Fruit fly (Drosophila melanogaster) whole organism, embryonic: ENCODE results near the gene PK2-R2.

ENCODE experiments used
- ATbp ChIP-seq: fragments of 200-800 bp; sonication (Bioruptor generic); optimal IDR thresholded peaks from 2 replicates; lab custom pipeline; 2017; ENCODE audit warnings: missing biosample characterization, mild to moderate bottlenecking, missing genetic modification characterization, missing genetic modification reagents
- Adf1 ChIP-seq: fragments of 200-800 bp; sonication (Bioruptor generic); IDR thresholded peaks from 2 replicates; pipeline ENCODE4 v1.3.6; 2022; ENCODE audit warnings: missing biosample characterization, missing genetic modification characterization
- Antp ChIP-seq: fragments of 200-800 bp; sonication (Bioruptor generic); optimal IDR thresholded peaks from 3 replicates; lab custom pipeline; 2016; ENCODE audit warnings: missing biosample characterization, missing genetic modification characterization
- Atf6 ChIP-seq: fragments of 200-800 bp; sonication (Bioruptor generic); IDR thresholded peaks from 2 replicates; pipeline ENCODE4 v1.3.6; 2022; ENCODE audit warnings: missing biosample characterization, missing genetic modification characterization
- CG10147 ChIP-seq: fragments of 200-800 bp; sonication (Bioruptor generic); optimal IDR thresholded peaks from 2 replicates; lab custom pipeline; 2019; ENCODE audit warnings: missing biosample characterization, mild to moderate bottlenecking, missing genetic modification characterization, moderate library complexity
- CG10543 ChIP-seq: fragments of 200-800 bp; sonication (Bioruptor generic); optimal IDR thresholded peaks from 3 replicates; lab custom pipeline; 2017; ENCODE audit warnings: missing biosample characterization, mild to moderate bottlenecking, missing genetic modification characterization, moderate library complexity
- CG11398 ChIP-seq: fragments of 200-800 bp; sonication (Bioruptor generic); optimal IDR thresholded peaks from 2 replicates; lab custom pipeline; 2016; ENCODE audit warnings: missing biosample characterization, missing genetic modification characterization
- CG11696 ChIP-seq: fragments of 200-800 bp; sonication (Bioruptor generic); IDR thresholded peaks from 2 replicates; pipeline ENCODE4 v1.3.6; 2022; ENCODE audit warnings: missing biosample characterization, missing genetic modification characterization
- CG14050 ChIP-seq: fragments of 200-800 bp; sonication (Bioruptor generic); IDR thresholded peaks from 3 replicates; pipeline ENCODE4 v1.3.6; 2022; ENCODE audit warnings: missing biosample characterization, missing genetic modification characterization
- CG15601 ChIP-seq: fragments of 200-800 bp; sonication (Bioruptor generic); optimal IDR thresholded peaks from 3 replicates; lab custom pipeline; 2019; ENCODE audit warnings: missing biosample characterization, mild to moderate bottlenecking, missing genetic modification characterization, moderate library complexity
- CG1602 ChIP-seq: fragments of 200-800 bp; sonication (Bioruptor generic); optimal IDR thresholded peaks from 3 replicates; lab custom pipeline; 2016; ENCODE audit warnings: missing biosample characterization, missing genetic modification characterization
- CG16815 ChIP-seq: fragments of 200-800 bp; sonication (Bioruptor generic); optimal IDR thresholded peaks from 3 replicates; lab custom pipeline; 2017; ENCODE audit warnings: missing biosample characterization, mild to moderate bottlenecking, missing genetic modification characterization
- CG17186 ChIP-seq: fragments of 200-800 bp; sonication (Bioruptor generic); optimal IDR thresholded peaks from 3 replicates; lab custom pipeline; 2017; ENCODE audit warnings: missing biosample characterization, missing genetic modification reagents, missing genetic modification characterization
- CG17328 ChIP-seq: fragments of 200-800 bp; sonication (Bioruptor generic); IDR thresholded peaks from 2 replicates; pipeline ENCODE4 v1.3.6; 2022; ENCODE audit warnings: missing biosample characterization, missing genetic modification characterization
- CG17359 ChIP-seq: fragments of 200-800 bp; sonication (Bioruptor generic); optimal IDR thresholded peaks from 3 replicates; lab custom pipeline; 2018; ENCODE audit warnings: missing biosample characterization, mild to moderate bottlenecking, missing genetic modification characterization, moderate library complexity
- CG17385 ChIP-seq: fragments of 200-800 bp; sonication (Bioruptor generic); optimal IDR thresholded peaks from 3 replicates; lab custom pipeline; 2018; ENCODE audit warnings: missing biosample characterization, mild to moderate bottlenecking, missing genetic modification characterization
- CG18262 ChIP-seq: fragments of 200-800 bp; optimal IDR thresholded peaks from 3 replicates; lab custom pipeline; 2019; ENCODE audit warnings: missing biosample characterization, mild to moderate bottlenecking, missing genetic modification characterization, moderate library complexity
- CG1832 ChIP-seq: fragments of 200-800 bp; sonication (Bioruptor generic); optimal IDR thresholded peaks from 2 replicates; lab custom pipeline; 2017; ENCODE audit warnings: missing biosample characterization, mild to moderate bottlenecking, missing genetic modification characterization, inconsistent platforms
- CG30403 ChIP-seq: fragments of 200-800 bp; sonication (Bioruptor generic); optimal IDR thresholded peaks from 3 replicates; lab custom pipeline; 2016; ENCODE audit warnings: missing biosample characterization, missing genetic modification characterization
- CG31224 ChIP-seq: fragments of 200-800 bp; sonication (Bioruptor generic); IDR thresholded peaks from 2 replicates; pipeline ENCODE4 v1.3.6; 2022; ENCODE audit warnings: missing biosample characterization, missing genetic modification characterization
- CG31365 ChIP-seq: fragments of 200-800 bp; sonication (Bioruptor generic); optimal IDR thresholded peaks from 2 replicates; lab custom pipeline; 2018; ENCODE audit warnings: missing biosample characterization, mild to moderate bottlenecking, missing genetic modification characterization
- CG34224 ChIP-seq: fragments of 200-800 bp; sonication (Bioruptor generic); IDR thresholded peaks from 3 replicates; pipeline ENCODE4 v1.3.6; 2022; ENCODE audit warnings: missing biosample characterization, missing genetic modification characterization; ENCODE audit not compliant: partially characterized antibody
- CG34422 ChIP-seq: fragments of 200-800 bp; sonication (Bioruptor generic); IDR thresholded peaks from 3 replicates; pipeline ENCODE4 v1.3.6; 2022; ENCODE audit warnings: missing biosample characterization, missing genetic modification characterization
- CG7745 ChIP-seq: fragments of 200-800 bp; sonication (Bioruptor generic); optimal IDR thresholded peaks from 2 replicates; lab custom pipeline; 2018; ENCODE audit warnings: missing biosample characterization, mild to moderate bottlenecking, missing genetic modification characterization, moderate library complexity
- CG8290 ChIP-seq, 3 experiments: fragments of 200-800 bp; sonication (Bioruptor generic); optimal IDR thresholded peaks; 2 replicates each; lab custom pipeline; 2016 to 2019; ENCODE audit warnings: missing biosample characterization in 3 of 3, missing genetic modification characterization in 3 of 3, mild to moderate bottlenecking in 2 of 3, moderate library complexity in 1 of 3
- Deaf1 ChIP-seq: fragments of 200-800 bp; optimal IDR thresholded peaks from 3 replicates; lab custom pipeline; 2019; ENCODE audit warnings: missing biosample characterization, mild to moderate bottlenecking, missing genetic modification characterization, moderate library complexity
- Dip3 ChIP-seq: fragments of 200-800 bp; sonication (Bioruptor generic); optimal IDR thresholded peaks from 3 replicates; lab custom pipeline; 2016; ENCODE audit warnings: missing biosample characterization, missing genetic modification characterization
- Doc2 ChIP-seq: fragments of 200-800 bp; sonication (Bioruptor generic); IDR thresholded peaks from 2 replicates; pipeline ENCODE4 v1.3.6; 2022; ENCODE audit warnings: missing biosample characterization, missing genetic modification characterization
- Fer3 ChIP-seq: fragments of 200-800 bp; sonication (Bioruptor generic); optimal IDR thresholded peaks from 2 replicates; lab custom pipeline; 2018; ENCODE audit warnings: missing biosample characterization, mild to moderate bottlenecking, missing genetic modification characterization, moderate library complexity
- H15 ChIP-seq: fragments of 200-800 bp; sonication (Bioruptor generic); IDR thresholded peaks from 3 replicates; pipeline ENCODE4 v1.3.6; 2022; ENCODE audit warnings: missing biosample characterization, missing genetic modification characterization
- HLH3B ChIP-seq: fragments of 200-800 bp; sonication (Bioruptor generic); IDR thresholded peaks from 2 replicates; pipeline ENCODE4 v1.3.6; 2022; ENCODE audit warnings: missing biosample characterization, missing genetic modification characterization
- Optix ChIP-seq: fragments of 200-800 bp; sonication (Bioruptor generic); IDR thresholded peaks from 3 replicates; pipeline ENCODE4 v1.3.6; 2022; ENCODE audit warnings: missing biosample characterization, missing genetic modification characterization
- Xrp1 ChIP-seq: fragments of 200-800 bp; sonication (Bioruptor generic); IDR thresholded peaks from 2 replicates; pipeline ENCODE4 v1.3.6; 2022; ENCODE audit warnings: missing biosample characterization, missing genetic modification characterization
- al ChIP-seq: fragments of 200-800 bp; sonication (Bioruptor generic); IDR thresholded peaks from 2 replicates; pipeline ENCODE4 v1.3.6; 2022; ENCODE audit warnings: missing biosample characterization, missing genetic modification characterization
- ara ChIP-seq: fragments of 200-800 bp; sonication (Bioruptor generic); IDR thresholded peaks from 2 replicates; pipeline ENCODE4 v1.3.6; 2022; ENCODE audit warnings: missing biosample characterization, missing genetic modification characterization
- bcd ChIP-seq: fragments of 200-800 bp; sonication (Bioruptor generic); optimal IDR thresholded peaks from 2 replicates; lab custom pipeline; 2017; ENCODE audit warnings: missing biosample characterization, mild to moderate bottlenecking, missing genetic modification characterization
- chn ChIP-seq: fragments of 200-800 bp; sonication (Bioruptor generic); optimal IDR thresholded peaks from 2 replicates; lab custom pipeline; 2016; ENCODE audit warnings: missing biosample characterization, missing genetic modification characterization
- disco-r ChIP-seq: fragments of 200-800 bp; sonication (Bioruptor generic); optimal IDR thresholded peaks from 2 replicates; lab custom pipeline; 2016; ENCODE audit warnings: missing biosample characterization, missing genetic modification characterization
- jigr1 ChIP-seq: fragments of 200-800 bp; sonication (Bioruptor generic); IDR thresholded peaks from 3 replicates; pipeline ENCODE4 v1.3.6; 2022; ENCODE audit warnings: missing biosample characterization, missing genetic modification characterization
- jing ChIP-seq: fragments of 200-800 bp; sonication (Bioruptor generic); optimal IDR thresholded peaks from 2 replicates; lab custom pipeline; 2018; ENCODE audit warnings: missing biosample characterization, mild to moderate bottlenecking, missing genetic modification characterization
- ken ChIP-seq: fragments of 200-800 bp; sonication (Bioruptor generic); IDR thresholded peaks from 3 replicates; pipeline ENCODE4 v1.3.6; 2022; ENCODE audit warnings: missing biosample characterization, missing genetic modification characterization
- mirr ChIP-seq: fragments of 200-800 bp; sonication (Bioruptor generic); optimal IDR thresholded peaks from 3 replicates; lab custom pipeline; 2018; ENCODE audit warnings: missing biosample characterization, mild to moderate bottlenecking, missing genetic modification characterization
- mld ChIP-seq: fragments of 200-800 bp; sonication (Bioruptor generic); IDR thresholded peaks from 3 replicates; pipeline ENCODE4 v1.3.6; 2022; ENCODE audit warnings: missing biosample characterization, missing genetic modification characterization; ENCODE audit not compliant: partially characterized antibody
- pan ChIP-seq, 4 experiments: fragments of >200 bp in 3 of 4; fragments of 200-800 bp in 1 of 4; sonication (Bioruptor generic) in 1 of 4; optimal IDR thresholded peaks in 3 of 4; IDR thresholded peaks in 1 of 4; 2 replicates each; pipeline versions ENCODE4 v1.3.6 to Lab custom; 2017 to 2022; ENCODE audit warnings: missing biosample characterization in 2 of 4, missing genetic modification characterization in 2 of 4, mixed read lengths in 1 of 4
- pb ChIP-seq: fragments of 200-800 bp; sonication (Bioruptor generic); optimal IDR thresholded peaks from 3 replicates; lab custom pipeline; 2016; ENCODE audit warnings: missing biosample characterization, missing genetic modification characterization
- psq ChIP-seq: fragments of 200-800 bp; sonication (Bioruptor generic); optimal IDR thresholded peaks from 2 replicates; lab custom pipeline; 2017; ENCODE audit warnings: missing biosample characterization, missing genetic modification characterization
- pum ChIP-seq: fragments of 200-800 bp; sonication (Bioruptor generic); optimal IDR thresholded peaks from 2 replicates; lab custom pipeline; 2016; ENCODE audit warnings: missing biosample characterization, missing genetic modification characterization
- ranshi ChIP-seq: fragments of 200-800 bp; sonication (Bioruptor generic); IDR thresholded peaks from 2 replicates; pipeline ENCODE4 v1.3.6; 2022; ENCODE audit warnings: missing biosample characterization, missing genetic modification characterization
- seq ChIP-seq: fragments of 200-800 bp; sonication (Bioruptor generic); IDR thresholded peaks from 2 replicates; pipeline ENCODE4 v1.3.6; 2022; ENCODE audit warnings: missing biosample characterization, missing genetic modification characterization
- trh ChIP-seq: fragments of 200-800 bp; sonication (Bioruptor generic); optimal IDR thresholded peaks from 2 replicates; lab custom pipeline; 2016; ENCODE audit warnings: missing biosample characterization, missing genetic modification characterization
- wek ChIP-seq: fragments of 200-800 bp; sonication (Bioruptor generic); optimal IDR thresholded peaks from 3 replicates; lab custom pipeline; 2018; ENCODE audit warnings: missing biosample characterization, mild to moderate bottlenecking, missing genetic modification characterization, moderate library complexity

Gene PK2-R2

DNA sequence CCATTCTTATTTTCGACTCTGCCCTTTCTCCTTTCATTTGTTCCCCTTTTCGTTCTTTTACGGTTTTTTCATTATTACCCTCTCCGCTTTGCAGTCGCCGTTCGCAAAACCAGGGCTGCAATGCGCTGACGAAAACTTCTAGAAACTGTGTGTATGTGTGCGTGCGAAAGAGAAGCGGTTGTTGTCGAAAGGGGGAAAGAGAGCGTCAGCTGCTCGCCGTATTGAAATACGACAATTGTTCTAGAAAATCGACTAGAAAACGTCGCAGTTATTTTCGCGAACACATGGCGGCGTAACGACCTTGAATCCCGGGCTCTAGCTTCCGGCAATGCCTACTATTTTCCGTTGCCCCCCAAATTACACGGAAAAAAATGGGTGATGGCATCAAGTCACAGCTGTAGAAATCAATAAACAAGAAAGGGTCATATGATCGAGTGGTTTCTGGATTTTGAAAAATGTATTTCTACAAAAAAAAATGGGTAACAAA is 48.7 kb upstream of the PK2-R2 start (continued):
- TF ChIP-seq pb (GFP tag; lab: Kevin White, UChicago) (peak; percentile 11), mld (no peak), CG11696 (no peak), CG15601 (no peak), disco-r (no peak), wek (GFP tag; lab: Kevin White, UChicago) (no peak), seq (GFP tag; lab: Robert Waterston, UW) (no peak), CG1832 (GFP tag; lab: Kevin White, UChicago) (peak; percentile 47), ken (GFP tag; lab: Robert Waterston, UW) (no peak), H15 (no peak), CG18262 (tag; lab: Kevin White, UChicago) (no peak), CG1602 (no peak), CG30403 (GFP tag; lab: Kevin White, UChicago) (peak; percentile 16), CG31224 (no peak), al (no peak), HLH3B (no peak), Deaf1 (tag; lab: Kevin White, UChicago) (no peak), CG34224 (GFP tag; lab: Robert Waterston, UW) (peak; percentile 64), CG17328 (GFP tag; lab: Robert Waterston, UW) (no peak), CG34422 (GFP tag; lab: Robert Waterston, UW) (peak; percentile 48; the same call in 1 of the 3 replicates), CG16815 (no peak), bcd (GFP tag; lab: Kevin White, UChicago) (no peak), mirr (GFP tag; lab: Kevin White, UChicago) (no peak), CG31365 (tag; lab: Kevin White, UChicago) (no peak), Xrp1 (GFP tag; lab: Robert Waterston, UW) (no peak), Adf1 (GFP tag; lab: Robert Waterston, UW) (peak; percentile 34), CG7745 (tag; lab: Kevin White, UChicago) (no peak), trh (GFP tag; lab: Kevin White, UChicago) (no peak), CG17359 (tag; lab: Kevin White, UChicago) (no peak), Fer3 (peak; percentile 5), CG10543 (GFP tag; lab: Kevin White, UChicago) (peak; percentile 24), Doc2 (GFP tag; lab: Robert Waterston, UW) (no peak), ranshi (GFP tag; lab: Robert Waterston, UW) (no peak), CG8290 (GFP tag; optimal IDR thresholded peaks at IDR 0.05; lab: Kevin White, UChicago) (no peak), CG8290 (tag; optimal IDR thresholded peaks at IDR 0.05; lab: Kevin White, UChicago) (no peak), Antp (GFP tag; lab: Kevin White, UChicago) (no peak), CG17385 (GFP tag; lab: Kevin White, UChicago) (peak; percentile 35), Atf6 (GFP tag; lab: Robert Waterston, UW) (no peak), pan (optimal IDR thresholded peaks at IDR 0.05; lab: Kevin White, UChicago) (no peak), pan (GFP tag; optimal IDR thresholded peaks at IDR 0.05 in 1 of 2, IDR thresholded peaks at IDR 0.05 in 1 of 2) (peak in 1 of 2 experiments; percentile 7), Optix (GFP tag; lab: Robert Waterston, UW) (no peak), jigr1 (GFP tag; lab: Robert Waterston, UW) (no peak), Dip3 (GFP tag; lab: Kevin White, UChicago) (no peak), CG10147 (no peak), pum (no peak), ara (GFP tag; lab: Robert Waterston, UW) (no peak), jing (GFP tag; lab: Kevin White, UChicago) (no peak), ATbp (no peak), CG17186 (no peak), psq (GFP tag; lab: Kevin White, UChicago) (peak; percentile 98), chn (GFP tag; lab: Kevin White, UChicago) (no peak), CG11398 (GFP tag; lab: Kevin White, UChicago) (no peak), CG14050 (GFP tag; lab: Robert Waterston, UW) (no peak)
